Comparison of ENCODE assay signal across 1 fruit fly cellular context in genomic region chr3L:16160420-16161069, dm6.
TF ChIP-seq lines count a peak whose summit lies in the region.

No protein-coding gene starts in this region.

TF ChIP-seq in whole organism, embryonic, 481 proteins besides CTCF, POLR2A, EP300 and RAD21 (continued from another document and continues in another):
- no peak for TF ChIP-seq CG8944 (GFP tag; optimal IDR thresholded peaks at IDR 0.05; lab: Kevin White, UChicago)
- TF ChIP-seq exex (tag; optimal IDR thresholded peaks at IDR 0.05; lab: Kevin White, UChicago), result no peak
- peak; percentile 89 for TF ChIP-seq CG2120 (GFP tag; optimal IDR thresholded peaks at IDR 0.05; lab: Kevin White, UChicago)
- no peak; the same call in 1 of the 2 replicates for TF ChIP-seq stc (GFP tag; IDR thresholded peaks at IDR 0.05; lab: Robert Waterston, UW)
- TF ChIP-seq Hr3 (GFP tag; optimal IDR thresholded peaks at IDR 0.05; lab: Kevin White, UChicago), result peak; percentile 56
- no peak for TF ChIP-seq CG31388 (GFP tag; optimal IDR thresholded peaks at IDR 0.05; lab: Kevin White, UChicago)
- peak; percentile 24; the same call in 1 of the 3 replicates for TF ChIP-seq CG14050 (GFP tag; IDR thresholded peaks at IDR 0.05; lab: Robert Waterston, UW)
- TF ChIP-seq cg (GFP tag; optimal IDR thresholded peaks at IDR 0.05; lab: Kevin White, UChicago), result peak; percentile 24
- TF ChIP-seq prd (optimal IDR thresholded peaks at IDR 0.05; lab: Kevin White, UChicago), result no peak
- TF ChIP-seq prd (GFP tag; IDR thresholded peaks at IDR 0.05; lab: Robert Waterston, UW), result peak; percentile 53; the same call in 2 of the 3 replicates
- TF ChIP-seq bab2 (GFP tag; optimal IDR thresholded peaks at IDR 0.05; lab: Kevin White, UChicago), result peak; percentile 57
- no peak for TF ChIP-seq lbe (GFP tag; optimal IDR thresholded peaks at IDR 0.05; lab: Kevin White, UChicago)
- peak; percentile 55 for TF ChIP-seq schlank (tag; optimal IDR thresholded peaks at IDR 0.05; lab: Kevin White, UChicago)
- TF ChIP-seq CG6683 (GFP tag; optimal IDR thresholded peaks at IDR 0.05; lab: Kevin White, UChicago), result peak; percentile 30
- no peak for TF ChIP-seq fru (optimal IDR thresholded peaks at IDR 0.05; lab: Kevin White, UChicago)
- TF ChIP-seq Ets65A (GFP tag; lab: Kevin White, UChicago), result peak; percentile 96
- no peak for TF ChIP-seq CG7963 (GFP tag; IDR thresholded peaks at IDR 0.05; lab: Robert Waterston, UW; ENCODE audit: partially characterized antibody)
- TF ChIP-seq C15 (GFP tag; IDR thresholded peaks at IDR 0.05; lab: Robert Waterston, UW), result no peak
- TF ChIP-seq CG12744 (GFP tag; optimal IDR thresholded peaks at IDR 0.05; lab: Kevin White, UChicago), result no peak
- peak; percentile 48; the same call in 1 of the 2 replicates for TF ChIP-seq sisA (GFP tag; IDR thresholded peaks at IDR 0.05; lab: Robert Waterston, UW)
- TF ChIP-seq org-1 (GFP tag; optimal IDR thresholded peaks at IDR 0.05; lab: Kevin White, UChicago), result peak; percentile 74
- TF ChIP-seq Dip2 (GFP tag; IDR thresholded peaks at IDR 0.05; lab: Robert Waterston, UW), result no peak
- no peak for TF ChIP-seq CG7745 (tag; optimal IDR thresholded peaks at IDR 0.05; lab: Kevin White, UChicago)
- no peak for TF ChIP-seq ara (GFP tag; IDR thresholded peaks at IDR 0.05; lab: Robert Waterston, UW)
- no peak for TF ChIP-seq bigmax (GFP tag; optimal IDR thresholded peaks at IDR 0.05; lab: Kevin White, UChicago)
- TF ChIP-seq Eip74EF (GFP tag; optimal IDR thresholded peaks at IDR 0.05; lab: Kevin White, UChicago), result peak in 1 of 2 experiments; percentile 25
- TF ChIP-seq CG18262 (tag; optimal IDR thresholded peaks at IDR 0.05; lab: Kevin White, UChicago), result peak; percentile 57
- peak; percentile 70 for TF ChIP-seq CG13296 (GFP tag; optimal IDR thresholded peaks at IDR 0.05; lab: Kevin White, UChicago)
- TF ChIP-seq Six4 (GFP tag; optimal IDR thresholded peaks at IDR 0.05; lab: Kevin White, UChicago), result no peak
- TF ChIP-seq sob (GFP tag; IDR thresholded peaks at IDR 0.05; lab: Robert Waterston, UW), result peak; percentile 54; the same call in 1 of the 2 replicates
- TF ChIP-seq CG11723 (GFP tag; optimal IDR thresholded peaks at IDR 0.05; lab: Kevin White, UChicago), result peak; percentile 18
- peak; percentile 41 for TF ChIP-seq CG3995 (GFP tag; optimal IDR thresholded peaks at IDR 0.05; lab: Kevin White, UChicago)
- TF ChIP-seq CG9609 (GFP tag; optimal IDR thresholded peaks at IDR 0.05; lab: Kevin White, UChicago), result peak; percentile 73
- no peak for TF ChIP-seq CG2116 (GFP tag; optimal IDR thresholded peaks at IDR 0.05; lab: Kevin White, UChicago)
- TF ChIP-seq D19A (tag; optimal IDR thresholded peaks at IDR 0.05; lab: Kevin White, UChicago), result peak; percentile 64
- TF ChIP-seq CG8478 (optimal IDR thresholded peaks at IDR 0.05; lab: Kevin White, UChicago), result no peak
- 0 out of 2 replicates have a peak, but pooled peaks have one; percentile 26 for TF ChIP-seq ap (GFP tag; IDR thresholded peaks at IDR 0.05; lab: Robert Waterston, UW)
- no peak for TF ChIP-seq zen2 (GFP tag; IDR thresholded peaks at IDR 0.05; lab: Robert Waterston, UW; ENCODE audit: partially characterized antibody)
- TF ChIP-seq sna (GFP tag; IDR thresholded peaks at IDR 0.05; lab: Robert Waterston, UW; ENCODE audit: partially characterized antibody), result no peak
- TF ChIP-seq Xbp1 (GFP tag; optimal IDR thresholded peaks at IDR 0.05; lab: Kevin White, UChicago), result peak; percentile 64
- no peak for TF ChIP-seq CG14667 (GFP tag; IDR thresholded peaks at IDR 0.05; lab: Robert Waterston, UW)
- TF ChIP-seq insv (GFP tag; optimal IDR thresholded peaks at IDR 0.05; lab: Kevin White, UChicago), result no peak
- peak; percentile 48 for TF ChIP-seq E2f1 (GFP tag; IDR thresholded peaks at IDR 0.05; lab: Robert Waterston, UW)
- TF ChIP-seq pfk (GFP tag; optimal IDR thresholded peaks at IDR 0.05; lab: Kevin White, UChicago), result no peak
- peak; percentile 47 for TF ChIP-seq NfI (GFP tag; optimal IDR thresholded peaks at IDR 0.05; lab: Kevin White, UChicago)
- TF ChIP-seq ro (GFP tag; IDR thresholded peaks at IDR 0.05; lab: Robert Waterston, UW), result peak; percentile 21; the same call in 1 of the 2 replicates
- TF ChIP-seq Dp (GFP tag; optimal IDR thresholded peaks at IDR 0.05; lab: Kevin White, UChicago), result no peak
- peak; percentile 44 for TF ChIP-seq Camta (GFP tag; optimal IDR thresholded peaks at IDR 0.05; lab: Kevin White, UChicago)
- TF ChIP-seq oc (tag; optimal IDR thresholded peaks at IDR 0.05; lab: Kevin White, UChicago), result no peak
- TF ChIP-seq YL-1 (GFP tag; optimal IDR thresholded peaks at IDR 0.05; lab: Kevin White, UChicago), result no peak
- TF ChIP-seq Opbp (GFP tag; IDR thresholded peaks at IDR 0.05; lab: Robert Waterston, UW; ENCODE audit: partially characterized antibody), result no peak
- TF ChIP-seq ase (GFP tag; IDR thresholded peaks at IDR 0.05; lab: Robert Waterston, UW), result 0 out of 3 replicates have a peak, but pooled peaks have one; percentile 36
- peak; percentile 72 for TF ChIP-seq CG9817 (tag; optimal IDR thresholded peaks at IDR 0.05; lab: Kevin White, UChicago)
- no peak for TF ChIP-seq CG4707 (GFP tag; optimal IDR thresholded peaks at IDR 0.05; lab: Kevin White, UChicago)
- TF ChIP-seq btn (GFP tag; optimal IDR thresholded peaks at IDR 0.05; lab: Kevin White, UChicago), result no peak
- no peak for TF ChIP-seq Lpt (GFP tag; optimal IDR thresholded peaks at IDR 0.05; lab: Kevin White, UChicago)
- TF ChIP-seq CG1024 (GFP tag; IDR thresholded peaks at IDR 0.05; lab: Robert Waterston, UW), result no peak
- no peak for TF ChIP-seq CG6175 (GFP tag; IDR thresholded peaks at IDR 0.05; lab: Robert Waterston, UW)
- peak; percentile 12 for TF ChIP-seq salm (tag; optimal IDR thresholded peaks at IDR 0.05; lab: Kevin White, UChicago)
- 0 out of 3 replicates have a peak, but pooled peaks have one; percentile 29 for TF ChIP-seq ken (GFP tag; IDR thresholded peaks at IDR 0.05; lab: Robert Waterston, UW)
- peak; percentile 68 for TF ChIP-seq CG9215 (GFP tag; IDR thresholded peaks at IDR 0.05; lab: Robert Waterston, UW)
- no peak for TF ChIP-seq HmgD (GFP tag; optimal IDR thresholded peaks at IDR 0.05; lab: Kevin White, UChicago)
- TF ChIP-seq Sox100B (GFP tag; optimal IDR thresholded peaks at IDR 0.05; lab: Kevin White, UChicago), result peak; percentile 55
- peak; percentile 60; the same call in 2 of the 3 replicates for TF ChIP-seq tgo (GFP tag; IDR thresholded peaks at IDR 0.05; lab: Robert Waterston, UW)
- TF ChIP-seq hbn (GFP tag; IDR thresholded peaks at IDR 0.05; lab: Robert Waterston, UW; ENCODE audit: partially characterized antibody), result no peak
- no peak for TF ChIP-seq ab (GFP tag; optimal IDR thresholded peaks at IDR 0.05; lab: Kevin White, UChicago)
- peak; percentile 7 for TF ChIP-seq twi (tag; optimal IDR thresholded peaks at IDR 0.05; lab: Kevin White, UChicago)
- TF ChIP-seq NFAT (GFP tag; IDR thresholded peaks at IDR 0.05; lab: Robert Waterston, UW), result no peak
- TF ChIP-seq CG11398 (GFP tag; optimal IDR thresholded peaks at IDR 0.05; lab: Kevin White, UChicago), result peak; percentile 37
- TF ChIP-seq Trl (optimal IDR thresholded peaks at IDR 0.05; lab: Kevin White, UChicago), result no peak
- TF ChIP-seq Trl (GFP tag; optimal IDR thresholded peaks at IDR 0.05; lab: Kevin White, UChicago), result peak; percentile 55
- peak; percentile 25 for TF ChIP-seq Max (GFP tag; optimal IDR thresholded peaks at IDR 0.05; lab: Kevin White, UChicago)
- TF ChIP-seq CG7928 (GFP tag; optimal IDR thresholded peaks at IDR 0.05; lab: Kevin White, UChicago), result peak; percentile 15
- TF ChIP-seq lilli (GFP tag; optimal IDR thresholded peaks at IDR 0.05; lab: Kevin White, UChicago), result peak; percentile 75
- TF ChIP-seq esg (GFP tag; conservative IDR thresholded peaks at IDR 0.05; lab: Robert Waterston, UW), result peak; percentile 47
- no peak; the same call in 1 of the 2 replicates for TF ChIP-seq ham (GFP tag; IDR thresholded peaks at IDR 0.05; lab: Robert Waterston, UW)
- TF ChIP-seq CG8281 (tag; optimal IDR thresholded peaks at IDR 0.05; lab: Kevin White, UChicago), result peak; percentile 30
- peak; percentile 4 for TF ChIP-seq kah (GFP tag; optimal IDR thresholded peaks at IDR 0.05; lab: Kevin White, UChicago)
- TF ChIP-seq pb (GFP tag; optimal IDR thresholded peaks at IDR 0.05; lab: Kevin White, UChicago), result no peak
- 0 out of 3 replicates have a peak, but pooled peaks have one; percentile 16 for TF ChIP-seq vnd (GFP tag; IDR thresholded peaks at IDR 0.05; lab: Robert Waterston, UW; ENCODE audit: partially characterized antibody)
- TF ChIP-seq aop (GFP tag; IDR thresholded peaks at IDR 0.05; lab: Robert Waterston, UW), result no peak
- no peak for TF ChIP-seq Gsc (GFP tag; IDR thresholded peaks at IDR 0.05; lab: Robert Waterston, UW)
- TF ChIP-seq tll (GFP tag; optimal IDR thresholded peaks at IDR 0.05; lab: Kevin White, UChicago), result no peak
- TF ChIP-seq NC2β (GFP tag; optimal IDR thresholded peaks at IDR 0.05; lab: Kevin White, UChicago), result peak; percentile 1
- no peak for TF ChIP-seq Sry-β (GFP tag; optimal IDR thresholded peaks at IDR 0.05; lab: Kevin White, UChicago)
- no peak for TF ChIP-seq CG11456 (GFP tag; IDR thresholded peaks at IDR 0.05; lab: Robert Waterston, UW)
- TF ChIP-seq chn (GFP tag; optimal IDR thresholded peaks at IDR 0.05; lab: Kevin White, UChicago), result peak; percentile 17
- no peak for TF ChIP-seq corto (GFP tag; optimal IDR thresholded peaks at IDR 0.05; lab: Kevin White, UChicago)
- peak; percentile 48 for TF ChIP-seq CG5245 (GFP tag; optimal IDR thresholded peaks at IDR 0.05; lab: Kevin White, UChicago)
- TF ChIP-seq CG18764 (GFP tag; optimal IDR thresholded peaks at IDR 0.05; lab: Kevin White, UChicago), result no peak
- TF ChIP-seq CG9797 (GFP tag; optimal IDR thresholded peaks at IDR 0.05; lab: Kevin White, UChicago), result no peak
- peak; percentile 4 for TF ChIP-seq cato (GFP tag; optimal IDR thresholded peaks at IDR 0.05; lab: Kevin White, UChicago; ENCODE audit: borderline replicate concordance)
- TF ChIP-seq CoRest (tag; optimal IDR thresholded peaks at IDR 0.05; lab: Kevin White, UChicago), result peak; percentile 82
- TF ChIP-seq HLH3B (GFP tag; IDR thresholded peaks at IDR 0.05; lab: Robert Waterston, UW), result no peak
- TF ChIP-seq CG8089 (GFP tag; optimal IDR thresholded peaks at IDR 0.05; lab: Kevin White, UChicago), result peak; percentile 17
- TF ChIP-seq tio (GFP tag; optimal IDR thresholded peaks at IDR 0.05; lab: Kevin White, UChicago), result peak; percentile 43
- TF ChIP-seq vfl (GFP tag; optimal IDR thresholded peaks at IDR 0.05; lab: Kevin White, UChicago), result no peak
- peak; percentile 81 for TF ChIP-seq CG15269 (tag; optimal IDR thresholded peaks at IDR 0.05; lab: Kevin White, UChicago)
- 0 out of 3 replicates have a peak, but pooled peaks have one; percentile 24 for TF ChIP-seq CG3726 (GFP tag; IDR thresholded peaks at IDR 0.05; lab: Robert Waterston, UW)
- no peak for TF ChIP-seq Hey (tag; optimal IDR thresholded peaks at IDR 0.05; lab: Kevin White, UChicago)
- TF ChIP-seq tap (tag; optimal IDR thresholded peaks at IDR 0.05; lab: Kevin White, UChicago), result peak; percentile 48
- TF ChIP-seq CG14710 (tag; optimal IDR thresholded peaks at IDR 0.05; lab: Kevin White, UChicago), result peak; percentile 13
- no peak for TF ChIP-seq D (optimal IDR thresholded peaks at IDR 0.05; lab: Kevin White, UChicago)
- TF ChIP-seq D (GFP tag; optimal IDR thresholded peaks at IDR 0.05; lab: Kevin White, UChicago), result peak; percentile 13
- TF ChIP-seq MESR4 (GFP tag; optimal IDR thresholded peaks at IDR 0.05; lab: Kevin White, UChicago), result no peak
- TF ChIP-seq B-H2 (GFP tag; optimal IDR thresholded peaks at IDR 0.05; lab: Kevin White, UChicago), result peak; percentile 52
- peak; percentile 83 for TF ChIP-seq sens (GFP tag; lab: Kevin White, UChicago)
- TF ChIP-seq Oli (tag; optimal IDR thresholded peaks at IDR 0.05; lab: Kevin White, UChicago), result peak; percentile 75
- no peak for TF ChIP-seq Dfd (GFP tag; optimal IDR thresholded peaks at IDR 0.05; lab: Kevin White, UChicago)
- TF ChIP-seq sima (GFP tag; optimal IDR thresholded peaks at IDR 0.05; lab: Kevin White, UChicago), result no peak
- TF ChIP-seq dan (GFP tag; IDR thresholded peaks at IDR 0.05; lab: Robert Waterston, UW), result no peak
- TF ChIP-seq tna (GFP tag; IDR thresholded peaks at IDR 0.05; lab: Robert Waterston, UW; ENCODE audit: partially characterized antibody), result no peak
- peak; percentile 70 for TF ChIP-seq seq (GFP tag; IDR thresholded peaks at IDR 0.05; lab: Robert Waterston, UW)
- TF ChIP-seq ranshi (GFP tag; IDR thresholded peaks at IDR 0.05; lab: Robert Waterston, UW), result 0 out of 2 replicates have a peak, but pooled peaks have one; percentile 3
- TF ChIP-seq Dip3 (GFP tag; optimal IDR thresholded peaks at IDR 0.05; lab: Kevin White, UChicago), result peak; percentile 73
- TF ChIP-seq dati (GFP tag; IDR thresholded peaks at IDR 0.05; lab: Robert Waterston, UW), result no peak
- TF ChIP-seq bowl (GFP tag; IDR thresholded peaks at IDR 0.05; lab: Robert Waterston, UW), result no peak
- no peak for TF ChIP-seq HLH4C (GFP tag; IDR thresholded peaks at IDR 0.05; lab: Robert Waterston, UW; ENCODE audit: partially characterized antibody)
- TF ChIP-seq ftz-f1 (GFP tag; optimal IDR thresholded peaks at IDR 0.05; lab: Kevin White, UChicago), result peak; percentile 11
- peak; percentile 75 for TF ChIP-seq cwo (GFP tag; optimal IDR thresholded peaks at IDR 0.05; lab: Kevin White, UChicago)
- TF ChIP-seq Mes4 (GFP tag; optimal IDR thresholded peaks at IDR 0.05; lab: Kevin White, UChicago), result peak; percentile 39
- TF ChIP-seq Fer1 (GFP tag; optimal IDR thresholded peaks at IDR 0.05; lab: Kevin White, UChicago), result peak; percentile 82
- TF ChIP-seq Ssrp (tag; optimal IDR thresholded peaks at IDR 0.05; lab: Kevin White, UChicago), result peak; percentile 60
- TF ChIP-seq CG6689 (GFP tag; IDR thresholded peaks at IDR 0.05; lab: Robert Waterston, UW), result 0 out of 2 replicates have a peak, but pooled peaks have one; percentile 25
- TF ChIP-seq dmrt11E (tag; optimal IDR thresholded peaks at IDR 0.05; lab: Kevin White, UChicago), result no peak
- peak; percentile 73 for TF ChIP-seq lmd (GFP tag; IDR thresholded peaks at IDR 0.05; lab: Robert Waterston, UW)
- peak; percentile 31 to 50 for TF ChIP-seq chif (GFP tag; optimal IDR thresholded peaks at IDR 0.05; lab: Kevin White, UChicago)
- no peak for TF ChIP-seq ato (GFP tag; IDR thresholded peaks at IDR 0.05; lab: Robert Waterston, UW; ENCODE audit: partially characterized antibody)
- TF ChIP-seq CG10366 (GFP tag; IDR thresholded peaks at IDR 0.05; lab: Robert Waterston, UW), result peak; percentile 28; the same call in 1 of the 2 replicates
- TF ChIP-seq CG14965 (GFP tag; optimal IDR thresholded peaks at IDR 0.05; lab: Kevin White, UChicago; ENCODE audit: borderline replicate concordance), result no peak
- TF ChIP-seq Hand (GFP tag; optimal IDR thresholded peaks at IDR 0.05; lab: Kevin White, UChicago), result peak; percentile 79
